Fruit fly (Drosophila melanogaster) whole organism, embryonic: ENCODE results near the gene CG5913.

ENCODE experiments used
- Asciz ChIP-seq: fragments of 200-800 bp; sonication (Bioruptor generic); optimal IDR thresholded peaks from 2 replicates; lab custom pipeline; 2017; ENCODE audit warnings: missing biosample characterization, mild to moderate bottlenecking, missing genetic modification characterization, missing genetic modification reagents
- CG12299 ChIP-seq: fragments of 200-800 bp; sonication (Bioruptor generic); optimal IDR thresholded peaks from 2 replicates; lab custom pipeline; 2018; ENCODE audit warnings: missing biosample characterization, mild to moderate bottlenecking, missing genetic modification characterization
- CG1233 ChIP-seq: fragments of 200-800 bp; sonication (Bioruptor generic); optimal IDR thresholded peaks from 4 replicates; lab custom pipeline; 2018; ENCODE audit warnings: missing biosample characterization, mild to moderate bottlenecking, missing genetic modification characterization
- CG7271 ChIP-seq: fragments of 200-800 bp; sonication (Bioruptor generic); optimal IDR thresholded peaks from 2 replicates; lab custom pipeline; 2018; ENCODE audit warnings: missing biosample characterization, mild to moderate bottlenecking, missing genetic modification characterization, moderate library complexity
- CG8478 ChIP-seq: fragments of >200 bp; optimal IDR thresholded peaks from 2 replicates; lab custom pipeline; 2018
- Elba2 ChIP-seq: fragments of 200-800 bp; sonication (Bioruptor generic); optimal IDR thresholded peaks from 3 replicates; lab custom pipeline; 2016; ENCODE audit warnings: missing biosample characterization, missing genetic modification characterization
- Fer1 ChIP-seq: fragments of 200-800 bp; sonication (Bioruptor generic); optimal IDR thresholded peaks from 2 replicates; lab custom pipeline; 2017; ENCODE audit warnings: missing biosample characterization, mild to moderate bottlenecking, missing genetic modification characterization
- HmgD ChIP-seq: fragments of 200-800 bp; sonication (Bioruptor generic); optimal IDR thresholded peaks from 3 replicates; lab custom pipeline; 2016; ENCODE audit warnings: missing biosample characterization, missing genetic modification characterization
- bigmax ChIP-seq: fragments of 200-800 bp; sonication (Bioruptor generic); optimal IDR thresholded peaks from 2 replicates; lab custom pipeline; 2018; ENCODE audit warnings: missing biosample characterization, mild to moderate bottlenecking, missing genetic modification characterization
- ems ChIP-seq: fragments of 200-800 bp; sonication (Bioruptor generic); optimal IDR thresholded peaks from 3 replicates; lab custom pipeline; 2016; ENCODE audit warnings: missing biosample characterization, missing genetic modification characterization
- gce ChIP-seq: fragments of 200-800 bp; sonication (Bioruptor generic); IDR thresholded peaks from 3 replicates; pipeline ENCODE4 v1.3.6; 2022; ENCODE audit warnings: missing biosample characterization, missing genetic modification characterization

DNA sequence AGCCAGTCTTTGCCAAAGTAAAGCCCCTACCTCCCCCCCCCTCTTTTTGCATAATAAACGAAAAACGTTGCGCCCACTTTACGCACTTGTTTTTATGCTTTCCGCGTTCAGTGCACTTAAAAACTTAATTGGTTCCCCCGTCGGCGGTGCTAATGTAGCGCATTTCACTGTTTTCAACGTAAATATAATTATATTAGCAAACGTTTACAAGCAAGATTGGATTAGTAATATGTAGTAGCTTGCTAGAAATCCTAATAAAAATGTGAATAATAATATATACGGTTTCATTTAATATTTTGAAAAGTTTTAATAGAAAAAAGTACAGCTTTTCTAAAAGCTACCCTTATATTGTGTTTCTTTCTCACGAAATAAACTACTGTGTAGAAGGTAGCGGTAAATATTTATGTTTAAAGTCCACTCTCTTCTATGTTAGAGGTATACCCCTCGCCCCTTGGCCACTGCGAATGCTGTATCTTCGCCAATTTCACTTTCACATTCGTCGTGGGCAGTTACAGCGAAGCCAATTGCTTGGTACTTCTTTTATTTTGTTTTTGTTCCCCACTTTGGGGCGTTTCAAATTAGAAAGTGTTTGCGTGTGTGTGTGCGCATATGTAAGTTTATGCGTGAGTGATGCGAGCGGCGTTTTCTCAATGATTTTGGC is 10.6 kb upstream of the CG5913 start:
- TF ChIP-seq CG8478, result no peak
- no peak for TF ChIP-seq bigmax (GFP tag; lab: Kevin White, UChicago)
- TF ChIP-seq gce (GFP tag; lab: Robert Waterston, UW), result no peak
- TF ChIP-seq Asciz (GFP tag; lab: Kevin White, UChicago), result no peak
- TF ChIP-seq CG7271, result no peak
- no peak for TF ChIP-seq Elba2 (GFP tag; lab: Kevin White, UChicago)
- TF ChIP-seq HmgD (GFP tag; lab: Kevin White, UChicago), result no peak
- no peak for TF ChIP-seq ems (GFP tag; lab: Kevin White, UChicago)
- no peak for TF ChIP-seq CG1233 (GFP tag; lab: Kevin White, UChicago)
- TF ChIP-seq CG12299 (tag; lab: Kevin White, UChicago), result no peak
- no peak for TF ChIP-seq Fer1
